Worm (Caenorhabditis elegans) whole organism, midembryonic: ENCODE measurements around the gene fbxa-73.

Experiments
- T22C8.4 ChIP-seq: fragments of 200-800 bp; sonication (Bioruptor generic); IDR thresholded peaks from 2 replicates; pipeline ENCODE4 v1.3.6; 2022; ENCODE audit warnings: missing genetic modification characterization, missing compliant biosample characterization
- cog-1 ChIP-seq: sonication (generic microtip); optimal IDR thresholded peaks from 2 replicates; lab custom pipeline; 2016; ENCODE audit warnings: missing genetic modification characterization, missing compliant biosample characterization
- flt-1 ChIP-seq: fragments of 200-800 bp; sonication (Bioruptor generic); IDR thresholded peaks from 2 replicates; pipeline ENCODE4 v1.3.6; 2022; ENCODE audit warnings: missing genetic modification characterization, missing compliant biosample characterization
- klf-2 ChIP-seq: fragments of 200-800 bp; sonication (Bioruptor generic); conservative IDR thresholded peaks from 2 replicates; pipeline ENCODE4 v1.3.6; 2022; ENCODE audit warnings: missing genetic modification reagents, missing genetic modification characterization, missing compliant biosample characterization
- med-1 ChIP-seq: sonication (generic microtip); optimal IDR thresholded peaks from 2 replicates; lab custom pipeline; 2017; ENCODE audit warnings: missing genetic modification characterization, mild to moderate bottlenecking, missing compliant biosample characterization, antibody characterized with exemption, missing genetic modification reagents; ENCODE audit not compliant: insufficient read depth
- ref-1 ChIP-seq: fragments of 200-800 bp; sonication (Bioruptor generic); conservative IDR thresholded peaks from 2 replicates; pipeline ENCODE4 v1.3.6; 2022; ENCODE audit warnings: missing genetic modification reagents, missing genetic modification characterization, missing compliant biosample characterization
- tab-1 ChIP-seq: fragments of 200-800 bp; sonication (Bioruptor generic); IDR thresholded peaks from 2 replicates; pipeline ENCODE4 v1.3.6; 2022; ENCODE audit warnings: missing genetic modification characterization, missing compliant biosample characterization
- ztf-23 ChIP-seq: fragments of 200-800 bp; sonication (Bioruptor generic); IDR thresholded peaks from 2 replicates; pipeline ENCODE4 v1.3.6; 2022; ENCODE audit warnings: missing genetic modification reagents, missing genetic modification characterization, missing compliant biosample characterization
- ztf-29 ChIP-seq: fragments of 200-800 bp; sonication (Bioruptor generic); IDR thresholded peaks from 2 replicates; pipeline ENCODE4 v1.3.6; 2022; ENCODE audit warnings: missing genetic modification reagents, missing genetic modification characterization, missing compliant biosample characterization

Gene fbxa-73

DNA sequence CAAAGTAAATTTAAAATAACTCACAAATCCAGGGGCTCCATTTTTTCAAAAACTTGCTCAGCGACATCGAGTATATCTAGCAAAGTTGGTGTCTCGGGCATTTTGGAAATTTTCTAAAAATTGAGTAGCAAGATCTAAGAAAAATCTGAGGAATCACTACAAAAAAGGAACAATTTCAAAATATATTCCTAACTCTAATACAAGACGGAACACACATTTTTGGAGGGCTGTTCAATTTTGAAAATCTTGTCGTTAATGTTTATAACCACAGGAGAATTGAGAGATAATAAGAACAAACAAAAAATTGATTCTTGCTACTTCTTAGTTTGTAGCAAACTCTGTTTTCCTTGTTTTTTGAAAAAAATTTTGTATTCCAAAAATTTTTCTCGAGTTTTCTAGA is 20.9 kb upstream of the fbxa-73 start, which contains the start of gene fbxa-47:
Gene fbxa-47, minus strand, starts transcription at position 101 of the 400 bp plus-strand sequence.
- TF ChIP-seq ztf-29 (GFP tag; lab: Robert Waterston, UW): no peak
- no peak for TF ChIP-seq ref-1
- no peak for TF ChIP-seq flt-1
- TF ChIP-seq tab-1 (GFP tag; lab: Robert Waterston, UW): no peak
- TF ChIP-seq ztf-23 (GFP tag; lab: Robert Waterston, UW): no peak
- TF ChIP-seq T22C8.4 (GFP tag; lab: Robert Waterston, UW): no peak
- TF ChIP-seq cog-1: no peak

DNA sequence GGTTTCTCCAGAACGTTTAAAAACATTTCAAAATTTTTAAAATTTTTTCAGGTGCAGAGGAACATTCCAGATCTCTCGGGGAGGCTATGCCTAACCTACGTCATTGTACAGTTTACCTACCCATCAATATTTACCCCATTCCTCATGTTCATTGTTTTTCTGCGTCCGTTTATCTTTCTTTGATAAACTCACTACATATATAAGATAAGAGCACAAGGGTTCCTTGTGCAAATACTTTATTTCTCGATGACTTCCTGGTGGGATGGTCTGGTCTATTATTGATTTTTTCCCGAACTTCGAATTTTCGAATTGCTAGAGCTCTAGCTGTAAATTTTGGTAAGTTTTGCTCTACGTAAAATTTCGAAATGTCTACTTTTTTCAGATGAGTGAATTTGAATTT is 19.9 kb upstream of the fbxa-73 start:
- no peak for TF ChIP-seq tab-1 (GFP tag; lab: Robert Waterston, UW)
- no peak for TF ChIP-seq ztf-29 (GFP tag; lab: Robert Waterston, UW)
- no peak for TF ChIP-seq klf-2
- no peak for TF ChIP-seq T22C8.4 (GFP tag; lab: Robert Waterston, UW)
- no peak for TF ChIP-seq ref-1

DNA sequence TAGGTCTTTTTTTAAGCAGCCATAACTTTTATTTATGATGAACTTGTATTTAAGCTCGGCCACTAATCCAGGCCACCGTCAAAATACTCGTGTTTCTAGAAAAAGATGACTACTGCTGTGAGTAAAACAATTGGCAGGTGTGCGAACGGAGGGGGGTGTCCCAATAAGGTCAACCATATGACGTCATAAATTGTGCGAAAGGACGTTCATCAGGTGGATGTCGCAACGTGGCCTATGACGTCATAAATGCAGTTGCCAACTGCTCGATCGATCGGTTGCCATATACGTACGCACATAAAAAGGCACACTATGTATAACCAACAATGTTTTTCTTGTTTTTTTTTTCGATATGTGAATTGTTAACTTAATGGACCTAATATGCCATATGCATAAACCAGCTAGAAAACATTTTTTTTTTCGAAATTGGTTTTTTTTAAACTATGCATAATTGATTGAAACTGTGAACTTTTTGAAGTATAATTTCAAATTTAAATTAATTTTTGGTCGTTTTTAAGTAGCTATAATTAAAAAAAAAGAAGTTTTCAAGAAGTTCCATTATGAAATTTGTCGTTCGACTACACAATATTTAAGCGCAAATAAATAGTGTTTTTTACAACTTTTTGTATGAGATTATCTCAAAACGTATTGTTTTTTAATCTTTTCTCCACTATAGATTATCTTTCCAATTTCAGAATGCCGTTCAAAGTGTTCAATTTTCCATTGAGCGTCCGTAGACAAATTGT is 18.9 kb upstream of the fbxa-73 start, which contains the start of gene C39B5.2:
Gene C39B5.2, plus strand, starts transcription at position 693 of the 743 bp plus-strand sequence.
- TF ChIP-seq flt-1 (peak; percentile 52; the same call in 1 of the 2 replicates), klf-2 (no peak)

DNA sequence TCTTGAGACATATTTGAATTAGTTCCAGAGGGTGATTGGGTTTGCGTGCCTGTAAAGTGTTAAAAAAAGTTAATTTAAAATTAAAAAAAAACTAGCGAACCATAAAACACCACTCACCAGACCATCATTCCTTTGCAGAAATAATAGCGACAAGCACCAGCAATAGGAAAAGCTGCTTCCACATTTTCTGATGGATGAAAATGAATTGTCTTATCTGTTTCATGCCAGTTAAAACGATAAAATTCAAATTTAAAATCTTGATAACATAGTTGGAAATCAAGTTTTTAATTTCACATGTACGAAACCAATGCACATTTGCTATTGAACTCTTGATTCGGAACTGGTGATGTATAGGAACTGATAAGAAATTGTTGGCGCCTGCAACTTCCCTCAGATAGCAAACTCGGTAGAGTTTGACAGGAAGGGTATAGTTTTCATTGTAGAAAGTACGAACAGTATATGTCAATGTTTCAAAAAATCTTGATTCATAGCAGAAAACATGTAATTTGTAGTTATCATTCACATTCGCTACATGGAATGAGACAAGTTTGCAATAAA is 13.6 kb upstream of the fbxa-73 start, which contains the start of gene C39B5.10:
Gene C39B5.10, minus strand, starts transcription at position 51 of the 558 bp plus-strand sequence.
- TF ChIP-seq cog-1: no peak
- TF ChIP-seq flt-1: no peak
- no peak for TF ChIP-seq tab-1 (GFP tag; lab: Robert Waterston, UW)
- TF ChIP-seq klf-2: no peak
- TF ChIP-seq T22C8.4 (GFP tag; lab: Robert Waterston, UW): no peak
- TF ChIP-seq ztf-23 (GFP tag; lab: Robert Waterston, UW): no peak
- no peak for TF ChIP-seq ztf-29 (GFP tag; lab: Robert Waterston, UW)
- no peak for TF ChIP-seq ref-1
- TF ChIP-seq med-1: no peak

DNA sequence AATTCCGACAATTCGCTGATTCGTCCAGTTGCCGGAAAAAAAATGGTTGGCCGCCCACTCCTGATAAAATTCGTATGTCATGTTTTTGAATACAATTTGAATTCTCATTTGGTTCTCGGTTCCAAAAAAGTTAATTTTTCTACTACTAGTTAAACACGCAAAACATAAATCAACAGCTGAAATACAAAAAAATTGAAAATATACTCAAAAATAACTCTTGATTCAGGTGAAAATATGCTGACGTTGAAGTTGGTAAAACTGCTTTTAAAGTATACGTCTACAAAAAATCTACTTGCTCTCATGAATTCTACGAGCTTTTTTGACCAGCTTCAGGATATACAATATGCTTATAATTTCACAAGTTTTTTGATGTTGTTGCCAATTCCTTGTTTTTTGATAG is 12.8 kb upstream of the fbxa-73 start, which contains the start of gene srz-56:
Gene srz-56, plus strand, starts transcription at position 301 of the 400 bp plus-strand sequence.
- TF ChIP-seq ztf-23 (GFP tag; lab: Robert Waterston, UW) (no peak), cog-1 (no peak), ref-1 (no peak), flt-1 (no peak), med-1 (no peak)

DNA sequence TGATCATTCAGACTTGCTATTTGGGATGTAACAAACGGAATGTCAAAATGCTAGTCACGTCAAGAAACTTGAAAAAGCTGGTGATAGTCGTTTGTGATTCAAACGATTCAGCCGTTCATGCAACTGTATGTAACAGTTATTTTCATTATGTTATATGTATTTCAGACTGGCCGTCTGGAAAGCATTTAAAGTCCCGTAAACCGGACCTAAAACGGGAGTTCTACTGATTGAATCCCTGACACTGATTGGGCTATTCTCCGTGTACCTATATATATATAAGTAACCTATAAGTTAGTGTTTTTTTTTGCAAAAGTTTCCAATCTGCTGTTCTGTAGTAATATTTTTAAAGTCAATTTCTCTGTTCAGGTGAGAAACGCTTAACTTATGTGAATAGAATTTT is 9.6 kb upstream of the fbxa-73 start:
- TF ChIP-seq ztf-29 (GFP tag; lab: Robert Waterston, UW) (no peak), klf-2 (no peak), cog-1 (no peak), tab-1 (GFP tag; lab: Robert Waterston, UW) (no peak), flt-1 (no peak), T22C8.4 (GFP tag; lab: Robert Waterston, UW) (no peak), ref-1 (no peak), ztf-23 (GFP tag; lab: Robert Waterston, UW) (no peak), med-1 (no peak)

DNA sequence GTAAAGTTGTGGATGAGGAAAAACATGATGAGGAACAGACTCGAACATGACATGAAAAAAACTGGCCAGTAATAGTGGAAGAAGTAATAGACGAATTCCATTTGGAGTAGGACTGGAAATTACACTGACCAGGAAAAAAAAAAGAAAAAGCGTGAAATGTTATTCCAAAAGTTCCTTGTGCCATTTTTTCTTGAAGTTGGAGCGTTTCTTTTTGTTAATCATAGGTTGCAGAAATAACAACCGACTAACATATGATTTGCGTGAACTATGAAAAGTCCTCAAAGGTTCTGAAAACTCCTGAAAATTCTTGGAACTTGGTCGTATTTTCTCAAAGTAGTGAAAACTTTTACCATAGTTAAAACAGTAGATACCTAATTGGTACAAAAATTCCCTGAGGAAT is 7.5 kb upstream of the fbxa-73 start, which contains the start of gene srd-67:
Gene srd-67, minus strand, starts transcription at position 101 of the 400 bp plus-strand sequence.
- no peak for TF ChIP-seq ztf-29 (GFP tag; lab: Robert Waterston, UW)
- no peak for TF ChIP-seq ztf-23 (GFP tag; lab: Robert Waterston, UW)
- TF ChIP-seq flt-1: no peak
- no peak for TF ChIP-seq tab-1 (GFP tag; lab: Robert Waterston, UW)
- TF ChIP-seq ref-1: no peak
- TF ChIP-seq klf-2: no peak
- no peak for TF ChIP-seq cog-1
- no peak for TF ChIP-seq med-1
- no peak for TF ChIP-seq T22C8.4 (GFP tag; lab: Robert Waterston, UW)

DNA sequence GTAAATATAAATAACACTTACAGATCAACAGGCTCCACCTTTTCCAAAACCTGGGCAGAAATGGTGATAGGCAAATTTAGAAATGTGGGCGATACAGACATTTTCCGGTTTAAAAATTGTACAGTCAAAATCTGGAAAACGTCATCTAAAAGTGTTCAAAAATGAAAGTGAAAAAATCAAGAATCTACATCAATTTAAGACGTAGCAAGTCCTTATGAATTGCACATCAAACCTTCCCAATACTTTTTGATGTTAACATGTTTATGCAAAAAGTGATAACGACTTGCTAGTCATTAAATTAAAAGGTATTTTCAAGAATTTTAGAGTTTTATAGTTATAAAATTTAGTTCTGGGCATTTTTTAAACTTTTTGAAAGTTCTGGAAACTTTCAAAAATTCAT is 1.9 kb upstream of the fbxa-73 start, which contains the start of gene fbxa-7:
Gene fbxa-7, minus strand, starts transcription at position 101 of the 400 bp plus-strand sequence.
- TF ChIP-seq ztf-23 (GFP tag; lab: Robert Waterston, UW) (no peak), T22C8.4 (GFP tag; lab: Robert Waterston, UW) (no peak), klf-2 (no peak), ref-1 (no peak), flt-1 (no peak), ztf-29 (GFP tag; lab: Robert Waterston, UW) (no peak), cog-1 (no peak), med-1 (no peak), tab-1 (GFP tag; lab: Robert Waterston, UW) (no peak)

DNA sequence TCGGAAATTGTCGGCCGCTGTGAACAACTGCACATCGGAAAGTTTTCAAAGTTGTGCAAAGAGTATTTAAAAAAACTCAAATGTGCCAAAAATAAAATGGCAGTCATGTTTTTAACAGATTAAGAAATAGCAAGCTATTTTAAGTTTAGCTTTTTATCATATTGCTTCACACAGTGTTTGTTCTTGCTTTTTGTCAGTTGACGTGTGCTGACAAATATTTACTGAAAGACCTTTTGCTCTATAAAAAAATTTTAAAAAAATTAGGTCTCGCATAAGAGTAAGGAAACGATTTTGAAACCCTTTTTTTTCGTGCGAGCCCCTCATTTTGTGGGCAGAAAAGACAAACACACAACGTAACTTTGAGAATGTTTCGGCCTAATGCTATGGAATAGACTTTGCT is 2.3 kb downstream of the fbxa-73 start, which contains the start of gene fbxa-71:
Gene fbxa-71, plus strand, starts transcription at position 301 of the 400 bp plus-strand sequence.
- TF ChIP-seq klf-2 (no peak), cog-1 (no peak), flt-1 (no peak), ztf-29 (GFP tag; lab: Robert Waterston, UW) (no peak)

DNA sequence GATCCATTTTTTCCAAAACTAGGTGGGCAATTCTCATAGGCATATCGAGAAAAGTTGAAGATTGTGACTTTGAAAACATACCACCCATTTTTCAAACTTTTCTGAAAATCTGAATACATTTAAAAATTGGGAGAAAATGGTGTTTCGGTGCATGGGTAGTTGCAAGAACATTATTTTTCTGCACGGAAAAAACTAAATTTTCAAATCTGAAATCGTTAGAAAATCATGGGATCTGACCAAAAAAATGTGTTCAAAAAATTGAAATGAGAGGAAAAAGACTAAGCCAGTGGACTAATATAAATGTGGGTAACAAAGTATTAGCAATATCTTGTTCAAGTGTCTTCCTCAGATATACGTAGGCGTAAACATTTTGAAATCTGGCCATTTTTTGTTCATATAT is 5.6 kb downstream of the fbxa-73 start, which contains the start of gene fbxa-43:
Gene fbxa-43, minus strand, starts transcription at position 101 of the 400 bp plus-strand sequence.
- no peak for TF ChIP-seq med-1

DNA sequence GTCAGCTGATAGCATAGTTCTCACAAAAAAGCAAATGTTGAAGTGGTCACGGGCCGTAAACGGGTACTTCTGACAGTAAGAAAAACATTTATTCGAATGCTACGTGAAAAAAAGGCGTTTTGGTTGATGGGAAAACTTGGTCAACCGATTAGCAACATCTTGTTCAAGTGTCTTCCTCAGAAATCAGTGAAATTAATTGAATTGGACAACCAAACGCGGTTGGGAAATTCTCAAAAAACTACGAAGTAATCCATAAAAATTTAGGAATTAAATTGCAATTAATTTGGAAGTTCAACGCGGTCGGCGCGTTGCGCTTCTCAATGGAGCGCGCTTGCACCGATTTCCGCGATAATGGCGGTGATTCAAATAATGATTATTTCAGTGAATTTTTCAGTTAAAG is 6.1 kb downstream of the fbxa-73 start:
- TF ChIP-seq med-1 (no peak), cog-1 (no peak), T22C8.4 (GFP tag; lab: Robert Waterston, UW) (no peak), ztf-29 (GFP tag; lab: Robert Waterston, UW) (no peak), flt-1 (no peak), klf-2 (no peak)
